Worm (Caenorhabditis elegans) whole organism, late embryonic: Measurements from ENCODE around the gene sod-5.
A peak's percentile ranks its signal among the peaks of the same experiment; 100 is the strongest.

Experiments used
- C08G9.2 ChIP-seq: sonication (generic microtip); optimal IDR thresholded peaks from 2 replicates; lab custom pipeline; 2016; ENCODE audit warnings: mild to moderate bottlenecking, missing genetic modification characterization, moderate library complexity, missing compliant biosample characterization
- C38D4.7 ChIP-seq: fragments of 200-800 bp; sonication (Bioruptor generic); optimal IDR thresholded peaks from 2 replicates; lab custom pipeline; 2018; ENCODE audit warnings: mild to moderate bottlenecking, missing genetic modification characterization, moderate library complexity, missing compliant biosample characterization
- F13H6.1 ChIP-seq: sonication (generic microtip); optimal IDR thresholded peaks from 2 replicates; lab custom pipeline; 2016; ENCODE audit warnings: missing genetic modification characterization, missing compliant biosample characterization
- K02D7.2 ChIP-seq: sonication (generic microtip); optimal IDR thresholded peaks from 2 replicates; lab custom pipeline; 2017; ENCODE audit warnings: mild to moderate bottlenecking, missing genetic modification characterization, missing compliant biosample characterization
- T23F11.4 ChIP-seq: fragments of 200-800 bp; sonication (Bioruptor generic); optimal IDR thresholded peaks from 2 replicates; lab custom pipeline; 2018; ENCODE audit warnings: mild to moderate bottlenecking, missing genetic modification characterization, missing compliant biosample characterization
- Y22D7AL.16 ChIP-seq: sonication (generic microtip); optimal IDR thresholded peaks from 2 replicates; lab custom pipeline; 2016; ENCODE audit warnings: missing genetic modification characterization, missing compliant biosample characterization
- ama-1 ChIP-seq: fragments of 150-350 bp; optimal IDR thresholded peaks from 2 replicates; lab custom pipeline; 2014
- ceh-19 ChIP-seq: fragments of 200-800 bp; sonication (Bioruptor generic); optimal IDR thresholded peaks from 2 replicates; lab custom pipeline; 2018; ENCODE audit warnings: mild to moderate bottlenecking, missing genetic modification characterization, missing compliant biosample characterization
- ceh-2 ChIP-seq: sonication (generic microtip); optimal IDR thresholded peaks from 2 replicates; lab custom pipeline; 2016; ENCODE audit warnings: missing genotype, missing genetic modification characterization, missing compliant biosample characterization
- ceh-22 ChIP-seq: sonication (generic microtip); optimal IDR thresholded peaks from 2 replicates; lab custom pipeline; 2017; ENCODE audit warnings: missing biosample characterization, missing genetic modification characterization
- ceh-30 ChIP-seq: fragments of 150-350 bp; optimal IDR thresholded peaks from 2 replicates; lab custom pipeline; 2014; ENCODE audit warnings: missing biosample characterization, missing genetic modification characterization
- ceh-31 ChIP-seq: sonication (generic microtip); optimal IDR thresholded peaks from 2 replicates; lab custom pipeline; 2016; ENCODE audit warnings: missing genetic modification characterization, missing compliant biosample characterization
- ceh-34 ChIP-seq: sonication (generic microtip); optimal IDR thresholded peaks from 2 replicates; lab custom pipeline; 2016; ENCODE audit warnings: mild to moderate bottlenecking, missing genetic modification characterization, missing compliant biosample characterization
- ceh-45 ChIP-seq: fragments of 200-800 bp; sonication (Bioruptor generic); IDR thresholded peaks from 2 replicates; pipeline ENCODE4 v1.3.6; 2022; ENCODE audit warnings: missing genetic modification reagents, missing genetic modification characterization, missing compliant biosample characterization
- ceh-48 ChIP-seq: sonication (generic microtip); optimal IDR thresholded peaks from 2 replicates; lab custom pipeline; 2016; ENCODE audit warnings: missing genetic modification characterization, inconsistent platforms, missing compliant biosample characterization
- ceh-6 ChIP-seq: fragments of 200-800 bp; sonication (Bioruptor generic); optimal IDR thresholded peaks from 2 replicates; lab custom pipeline; 2018; ENCODE audit warnings: mild to moderate bottlenecking, missing genetic modification characterization, missing compliant biosample characterization
- dmd-4 ChIP-seq: sonication (generic microtip); optimal IDR thresholded peaks from 2 replicates; lab custom pipeline; 2016; ENCODE audit warnings: borderline replicate concordance, missing genetic modification characterization, missing compliant biosample characterization
- dve-1 ChIP-seq: sonication (generic microtip); optimal IDR thresholded peaks from 2 replicates; lab custom pipeline; 2017; ENCODE audit warnings: antibody characterized with exemption, mild to moderate bottlenecking, missing genetic modification characterization, missing compliant biosample characterization
- elt-2 ChIP-seq: sonication (generic microtip); optimal IDR thresholded peaks from 2 replicates; lab custom pipeline; 2016; ENCODE audit warnings: missing genetic modification reagents, missing genetic modification characterization, missing compliant biosample characterization
- elt-4 ChIP-seq: sonication (generic microtip); optimal IDR thresholded peaks from 2 replicates; lab custom pipeline; 2016; ENCODE audit warnings: missing genetic modification characterization, missing compliant biosample characterization
- ets-4 ChIP-seq: sonication (generic microtip); optimal IDR thresholded peaks from 2 replicates; lab custom pipeline; 2016; ENCODE audit warnings: missing genetic modification characterization, missing compliant biosample characterization
- eyg-1 ChIP-seq: sonication (generic microtip); optimal IDR thresholded peaks from 2 replicates; lab custom pipeline; 2016; ENCODE audit warnings: missing genotype, missing genetic modification characterization, missing compliant biosample characterization
- fax-1 ChIP-seq: sonication (generic microtip); optimal IDR thresholded peaks from 2 replicates; lab custom pipeline; 2016; ENCODE audit warnings: missing genotype, missing genetic modification characterization, missing compliant biosample characterization
- fkh-6 ChIP-seq: sonication (generic microtip); optimal IDR thresholded peaks from 2 replicates; lab custom pipeline; 2016; ENCODE audit warnings: missing genetic modification characterization, missing compliant biosample characterization
- gmeb-2 ChIP-seq: sonication (generic microtip); optimal IDR thresholded peaks from 2 replicates; lab custom pipeline; 2016; ENCODE audit warnings: missing genetic modification characterization, inconsistent platforms, missing compliant biosample characterization
- hlh-13 ChIP-seq: fragments of 200-800 bp; sonication (Bioruptor generic); optimal IDR thresholded peaks from 2 replicates; lab custom pipeline; 2018; ENCODE audit warnings: mild to moderate bottlenecking, missing genetic modification characterization, missing compliant biosample characterization
- hlh-30 ChIP-seq: sonication (generic microtip); optimal IDR thresholded peaks from 2 replicates; lab custom pipeline; 2017; ENCODE audit warnings: antibody characterized with exemption, missing genetic modification characterization, missing compliant biosample characterization; ENCODE audit not compliant: insufficient read depth
- hlh-6 ChIP-seq: sonication (generic microtip); optimal IDR thresholded peaks from 2 replicates; lab custom pipeline; 2016; ENCODE audit warnings: missing genotype, missing genetic modification characterization, missing compliant biosample characterization
- hlh-8 ChIP-seq: sonication (generic microtip); optimal IDR thresholded peaks from 2 replicates; lab custom pipeline; 2016; ENCODE audit warnings: missing genotype, missing genetic modification characterization, missing compliant biosample characterization
- madf-2 ChIP-seq: sonication (generic microtip); optimal IDR thresholded peaks from 2 replicates; lab custom pipeline; 2017; ENCODE audit warnings: missing genetic modification characterization, missing compliant biosample characterization
- nfya-1 ChIP-seq: sonication (generic microtip); optimal IDR thresholded peaks from 2 replicates; lab custom pipeline; 2017; ENCODE audit warnings: missing genetic modification characterization, mild to moderate bottlenecking, missing compliant biosample characterization, antibody characterized with exemption, moderate library complexity
- nhr-11 ChIP-seq: fragments of 150-350 bp; optimal IDR thresholded peaks from 2 replicates; lab custom pipeline; 2014; ENCODE audit warnings: missing biosample characterization, missing genetic modification characterization
- nhr-232 ChIP-seq: sonication (generic microtip); optimal IDR thresholded peaks from 2 replicates; lab custom pipeline; 2016; ENCODE audit warnings: missing genetic modification characterization, missing compliant biosample characterization
- npax-4 ChIP-seq: sonication (generic microtip); optimal IDR thresholded peaks from 2 replicates; lab custom pipeline; 2016; ENCODE audit warnings: missing genetic modification characterization, missing compliant biosample characterization
- pat-9 ChIP-seq: fragments of 200-800 bp; sonication (Bioruptor generic); optimal IDR thresholded peaks from 2 replicates; lab custom pipeline; 2018; ENCODE audit warnings: mild to moderate bottlenecking, missing genetic modification characterization, moderate library complexity, missing compliant biosample characterization
- pax-1 ChIP-seq: fragments of 150-350 bp; optimal IDR thresholded peaks from 2 replicates; lab custom pipeline; 2014; ENCODE audit warnings: missing biosample characterization, missing genetic modification characterization
- pha-2 ChIP-seq: sonication (generic microtip); optimal IDR thresholded peaks from 2 replicates; lab custom pipeline; 2017; ENCODE audit warnings: mild to moderate bottlenecking, missing genetic modification characterization, missing compliant biosample characterization
- pha-4 ChIP-seq: fragments of 150-350 bp; optimal IDR thresholded peaks from 2 replicates; lab custom pipeline; 2018; ENCODE audit warnings: missing biosample characterization, missing genetic modification reagents, missing genetic modification characterization
- pqm-1 ChIP-seq: sonication (generic microtip); optimal IDR thresholded peaks from 2 replicates; lab custom pipeline; 2016; ENCODE audit warnings: missing genetic modification characterization, missing compliant biosample characterization
- ref-2 ChIP-seq: sonication (generic microtip); optimal IDR thresholded peaks from 2 replicates; lab custom pipeline; 2016; ENCODE audit warnings: missing genetic modification characterization, missing compliant biosample characterization
- rnt-1 ChIP-seq: sonication (generic microtip); optimal IDR thresholded peaks from 2 replicates; lab custom pipeline; 2016; ENCODE audit warnings: missing genetic modification characterization, missing compliant biosample characterization
- sdc-2 ChIP-seq: sonication (generic microtip); optimal IDR thresholded peaks from 2 replicates; lab custom pipeline; 2016; ENCODE audit warnings: missing genotype, missing genetic modification characterization, missing compliant biosample characterization
- sox-2 ChIP-seq: fragments of 200-800 bp; sonication (Bioruptor generic); IDR thresholded peaks from 2 replicates; pipeline ENCODE4 v1.3.6; 2022; ENCODE audit warnings: missing genetic modification reagents, missing genetic modification characterization, missing compliant biosample characterization
- syd-9 ChIP-seq: sonication (generic microtip); optimal IDR thresholded peaks from 2 replicates; lab custom pipeline; 2016; ENCODE audit warnings: mild to moderate bottlenecking, missing genetic modification characterization, moderate library complexity, missing compliant biosample characterization
- tbx-7 ChIP-seq: sonication (generic microtip); optimal IDR thresholded peaks from 2 replicates; lab custom pipeline; 2016; ENCODE audit warnings: missing genotype, missing genetic modification characterization, missing compliant biosample characterization
- unc-3 ChIP-seq, 2 experiments: fragments of 200-800 bp in 1 of 2; sonication (Bioruptor generic) in 1 of 2; sonication (generic microtip) in 1 of 2; conservative IDR thresholded peaks in 1 of 2; optimal IDR thresholded peaks in 1 of 2; 2 replicates each; pipeline versions ENCODE4 v1.3.6 to Lab custom; 2016 to 2022; ENCODE audit warnings: missing compliant biosample characterization in 2 of 2, missing genetic modification characterization in 2 of 2, missing genetic modification reagents in 1 of 2
- unc-42 ChIP-seq: sonication (generic microtip); optimal IDR thresholded peaks from 2 replicates; lab custom pipeline; 2016; ENCODE audit warnings: missing genotype, missing genetic modification characterization, missing compliant biosample characterization
- unc-55 ChIP-seq: sonication (generic microtip); optimal IDR thresholded peaks from 2 replicates; lab custom pipeline; 2017; ENCODE audit warnings: missing biosample characterization, missing genetic modification reagents, missing genetic modification characterization
- unc-86 ChIP-seq: sonication (generic microtip); optimal IDR thresholded peaks from 2 replicates; lab custom pipeline; 2016; ENCODE audit warnings: missing genetic modification characterization, missing compliant biosample characterization
- zip-5 ChIP-seq: sonication (generic microtip); optimal IDR thresholded peaks from 2 replicates; lab custom pipeline; 2016; ENCODE audit warnings: missing genetic modification characterization, missing compliant biosample characterization
- ztf-16 ChIP-seq: sonication (generic microtip); optimal IDR thresholded peaks from 2 replicates; lab custom pipeline; 2017; ENCODE audit warnings: missing genetic modification characterization, missing compliant biosample characterization

Gene sod-5

ce11 chrII:4376295-4377172 is 40.9 kb upstream of the sod-5 start, which contains the start of gene ntl-2:
ntl-2 (minus strand) TSS chrII:4376465.
- TF ChIP-seq ref-2 (peak; percentile 51), pha-4 (tag; lab: Kevin White, UChicago) (no peak), ceh-22 (tag; lab: Kevin White, UChicago) (peak; percentile 30), ceh-2 (tag; lab: Kevin White, UChicago) (no peak), ceh-30 (tag; lab: Kevin White, UChicago) (peak; percentile 66), gmeb-2 (tag; lab: Kevin White, UChicago) (peak; percentile 62), nhr-232 (tag; lab: Kevin White, UChicago) (no peak), fax-1 (tag; lab: Kevin White, UChicago) (peak; percentile 3), pax-1 (tag; lab: Kevin White, UChicago) (peak; percentile 67), ceh-6 (GFP tag; lab: Kevin White, UChicago) (peak; percentile 68), nfya-1 (tag; lab: Kevin White, UChicago) (peak; percentile 99), dmd-4 (tag; lab: Kevin White, UChicago) (no peak), elt-4 (no peak), madf-2 (tag; lab: Kevin White, UChicago) (peak; percentile 88), rnt-1 (tag; lab: Kevin White, UChicago) (peak; percentile 77), eyg-1 (tag; lab: Kevin White, UChicago) (peak; percentile 5), tbx-7 (tag; lab: Kevin White, UChicago) (no peak), pha-2 (peak; percentile 84), elt-2 (tag; lab: Kevin White, UChicago) (peak; percentile 93), zip-5 (tag; lab: Kevin White, UChicago) (no peak), hlh-6 (no peak), pqm-1 (tag; lab: Kevin White, UChicago) (no peak), K02D7.2 (peak; percentile 30), ceh-48 (tag; lab: Kevin White, UChicago) (peak; percentile 84), C08G9.2 (tag; lab: Kevin White, UChicago) (peak; percentile 51), unc-55 (GFP tag; lab: Kevin White, UChicago) (peak; percentile 87), ceh-31 (peak; percentile 86), ztf-16 (tag; lab: Kevin White, UChicago) (peak; percentile 64), unc-3 (GFP tag; conservative IDR thresholded peaks at IDR 0.05; lab: Robert Waterston, UW) (0 out of 2 replicates have a peak, but pooled peaks have one; percentile 44), unc-3 (tag; optimal IDR thresholded peaks at IDR 0.05; lab: Kevin White, UChicago) (peak; percentile 64), syd-9 (tag; lab: Kevin White, UChicago) (no peak), nhr-11 (no peak), C38D4.7 (GFP tag; lab: Kevin White, UChicago) (peak; percentile 57), hlh-8 (tag; lab: Kevin White, UChicago) (no peak), unc-42 (peak; percentile 0), sdc-2 (tag; lab: Kevin White, UChicago) (peak; percentile 62), hlh-30 (tag; lab: Kevin White, UChicago) (peak; percentile 92), ceh-34 (tag; lab: Kevin White, UChicago) (peak; percentile 76), Y22D7AL.16 (tag; lab: Kevin White, UChicago) (peak; percentile 43), fkh-6 (tag; lab: Kevin White, UChicago) (peak; percentile 75), dve-1 (peak; percentile 85), sox-2 (GFP tag; lab: Robert Waterston, UW) (peak; percentile 54; the same call in 1 of the 2 replicates), hlh-13 (peak; percentile 52), F13H6.1 (tag; lab: Kevin White, UChicago) (peak; percentile 20), ama-1 (no peak), ets-4 (peak; percentile 75), unc-86 (tag; lab: Kevin White, UChicago) (peak; percentile 47), ceh-45 (GFP tag; lab: Robert Waterston, UW) (no peak), npax-4 (no peak), T23F11.4 (GFP tag; lab: Kevin White, UChicago) (peak; percentile 86), ceh-19 (GFP tag; lab: Kevin White, UChicago) (peak; percentile 87), pat-9 (tag; lab: Kevin White, UChicago) (peak; percentile 63)
